Worm (Caenorhabditis elegans): ENCODE measurements around the gene sri-30.
A peak's percentile ranks its signal among the peaks of the same experiment; 100 is the strongest.
"Not testable (repeated sequence)": the region's sequence is repeated elsewhere in the genome, so short reads cannot be mapped to it uniquely, and the experiment has no call there.

sri-30 gene

ce11 chrII:3023381-3023935 lies 22.5 kb upstream of the sri-30 start, which contains the start of gene clec-2:
Gene clec-2 (minus strand): TSS chrII:3023431.
- TF ChIP-seq aly-2 (tag; optimal IDR thresholded peaks at IDR 0.05) (no peak), nhr-237 (tag; optimal IDR thresholded peaks at IDR 0.05) (no peak), nhr-6 (tag; optimal IDR thresholded peaks at IDR 0.05) (no peak), snpc-4 (tag; optimal IDR thresholded peaks at IDR 0.05) (no peak), ztf-1 (GFP tag; conservative IDR thresholded peaks at IDR 0.05) (no peak), crh-2 (tag; optimal IDR thresholded peaks at IDR 0.05) (no peak), ztf-4 (tag; optimal IDR thresholded peaks at IDR 0.05) (no peak), sma-9 (GFP tag; optimal IDR thresholded peaks at IDR 0.05) (no peak), sma-9 (tag; optimal IDR thresholded peaks at IDR 0.05) (no peak), unc-62 (GFP tag; optimal IDR thresholded peaks at IDR 0.05) (no peak), blmp-1 (tag; optimal IDR thresholded peaks at IDR 0.05; ENCODE audit: insufficient read depth) (no peak), unc-55 (GFP tag; optimal IDR thresholded peaks at IDR 0.05) (no peak), alr-1 (tag; optimal IDR thresholded peaks at IDR 0.05) (no peak), nhr-129 (tag; optimal IDR thresholded peaks at IDR 0.05) (no peak), fos-1 (tag; optimal IDR thresholded peaks at IDR 0.05) (no peak)

ce11 chrII:3024655-3025054 lies 21.3 kb upstream of the sri-30 start:
- TF ChIP-seq ZK546.5 (tag; optimal IDR thresholded peaks at IDR 0.05) (no peak), ceh-82 (tag; optimal IDR thresholded peaks at IDR 0.05) (no peak), sma-9 (GFP tag; optimal IDR thresholded peaks at IDR 0.05) (no peak), sma-9 (tag; optimal IDR thresholded peaks at IDR 0.05) (no peak), nhr-25 (tag; optimal IDR thresholded peaks at IDR 0.05) (no peak), elt-1 (tag; optimal IDR thresholded peaks at IDR 0.05) (no peak)

ce11 chrII:3028264-3028663 lies 17.7 kb upstream of the sri-30 start:
- peak; percentile 17 for TF ChIP-seq nhr-25 (tag; optimal IDR thresholded peaks at IDR 0.05)
- TF ChIP-seq lin-11 (tag; optimal IDR thresholded peaks at IDR 0.05) = no peak
- peak; percentile 6 for TF ChIP-seq blmp-1 (tag; optimal IDR thresholded peaks at IDR 0.05; ENCODE audit: insufficient read depth)

ce11 chrII:3030416-3030815 lies 15.6 kb upstream of the sri-30 start:
- TF ChIP-seq elt-1 (tag; optimal IDR thresholded peaks at IDR 0.05) (no peak), blmp-1 (tag; optimal IDR thresholded peaks at IDR 0.05; ENCODE audit: insufficient read depth) (peak; percentile 65)

ce11 chrII:3032480-3032879 lies 13.5 kb upstream of the sri-30 start, which contains the start of gene B0454.6:
Gene B0454.6 (plus strand): TSS chrII:3032780.
- not testable (repeated sequence) for TF ChIP-seq zag-1, egl-27, unc-39 (tag; optimal IDR thresholded peaks at IDR 0.05)

ce11 chrII:3034914-3035313 lies 11.1 kb upstream of the sri-30 start:
- TF ChIP-seq nhr-6 (tag; optimal IDR thresholded peaks at IDR 0.05) = no peak
- no peak for TF ChIP-seq crh-2 (tag; optimal IDR thresholded peaks at IDR 0.05)
- no peak for TF ChIP-seq lin-39 (tag; optimal IDR thresholded peaks at IDR 0.05)
- no peak for TF ChIP-seq zag-1 (tag; optimal IDR thresholded peaks at IDR 0.05)
- TF ChIP-seq unc-55 (GFP tag; optimal IDR thresholded peaks at IDR 0.05) = no peak

- no peak for TF ChIP-seq sma-3 (GFP tag; optimal IDR thresholded peaks at IDR 0.05)
- no peak for TF ChIP-seq nhr-6 (tag; optimal IDR thresholded peaks at IDR 0.05)
- no peak for TF ChIP-seq fos-1 (tag; optimal IDR thresholded peaks at IDR 0.05)
- TF ChIP-seq alr-1 (tag; optimal IDR thresholded peaks at IDR 0.05) = no peak
- no peak for TF ChIP-seq ztf-1 (GFP tag; conservative IDR thresholded peaks at IDR 0.05)
- TF ChIP-seq snpc-4 (tag; optimal IDR thresholded peaks at IDR 0.05) = no peak
- no peak for TF ChIP-seq blmp-1 (tag; optimal IDR thresholded peaks at IDR 0.05; ENCODE audit: insufficient read depth)
- TF ChIP-seq ZK546.5 (tag; optimal IDR thresholded peaks at IDR 0.05) = no peak
- no peak for TF ChIP-seq nhr-77 (tag; optimal IDR thresholded peaks at IDR 0.05)
Observed at ce11 chrII:3036344-3036743, 9.6 kb upstream of the sri-30 start.

ce11 chrII:3038453-3038909 lies 7.5 kb upstream of the sri-30 start, which contains the start of the genes B0454.26 and B0454.5:
Gene B0454.26 (minus strand): TSS chrII:3038553.
Gene B0454.5 (plus strand): TSS chrII:3038859.
- TF ChIP-seq nhr-129 (tag; optimal IDR thresholded peaks at IDR 0.05) (no peak), mab-5 (tag; optimal IDR thresholded peaks at IDR 0.05) (no peak), peb-1 (tag; optimal IDR thresholded peaks at IDR 0.05) (no peak), sma-9 (GFP tag; optimal IDR thresholded peaks at IDR 0.05) (no peak), sma-9 (tag; optimal IDR thresholded peaks at IDR 0.05) (no peak), ztf-4 (tag; optimal IDR thresholded peaks at IDR 0.05) (no peak), ceh-82 (tag; optimal IDR thresholded peaks at IDR 0.05) (no peak), egl-27 (tag; optimal IDR thresholded peaks at IDR 0.05) (no peak), lsy-2 (tag; optimal IDR thresholded peaks at IDR 0.05) (no peak), ztf-1 (GFP tag; conservative IDR thresholded peaks at IDR 0.05) (no peak), gmeb-1 (tag; optimal IDR thresholded peaks at IDR 0.05) (no peak), nhr-11 (tag; optimal IDR thresholded peaks at IDR 0.05) (no peak)

Measured in whole organism, L2 larva.